Worm (Caenorhabditis elegans): ENCODE measurements around the gene M117.4.

- TF ChIP-seq ama-1 (optimal IDR thresholded peaks at IDR 0.05) (no peak), fkh-10 (GFP tag; optimal IDR thresholded peaks at IDR 0.05) (no peak), tbx-2 (tag; optimal IDR thresholded peaks at IDR 0.05) (no peak), ceh-19 (GFP tag; optimal IDR thresholded peaks at IDR 0.05) (no peak), dmd-4 (tag; optimal IDR thresholded peaks at IDR 0.05; ENCODE audit: borderline replicate concordance) (no peak), unc-86 (tag; optimal IDR thresholded peaks at IDR 0.05) (no peak), pqm-1 (tag; optimal IDR thresholded peaks at IDR 0.05) (no peak)
Measured at ce11 chrIV:11793170-11793569, 40.2 kb downstream of the M117.4 start.
